Fruit fly (Drosophila melanogaster): ENCODE measurements around the gene for.

Gene for

DNA sequence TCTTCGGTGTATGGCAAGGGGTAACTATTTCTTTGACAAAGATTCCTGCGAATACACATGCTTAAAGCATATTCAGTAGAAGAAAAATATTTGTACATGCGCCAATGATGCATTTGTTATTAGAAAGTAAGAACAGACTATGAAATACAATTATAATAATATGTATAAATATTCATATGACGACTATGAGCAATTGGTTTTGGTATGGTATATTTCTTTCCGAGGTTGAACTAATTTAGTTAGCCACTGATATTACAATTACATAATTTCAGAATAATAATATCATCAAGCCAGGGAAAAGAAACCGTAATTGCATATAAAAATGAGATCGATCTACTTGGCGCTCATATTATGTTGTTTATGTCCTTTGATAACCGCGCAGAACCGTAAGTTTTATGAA, 44.8 kb upstream of the for start, which contains the start of gene CG43145:
Gene CG43145 (plus strand): TSS at position 301 of the 400 bp plus-strand sequence.
- TF ChIP-seq CG5245 (GFP tag; optimal IDR thresholded peaks at IDR 0.05) (no peak), HHEX (GFP tag; optimal IDR thresholded peaks at IDR 0.05) (no peak), D19A (tag; optimal IDR thresholded peaks at IDR 0.05) (no peak), sima (GFP tag; optimal IDR thresholded peaks at IDR 0.05) (no peak), Sox102F (GFP tag; optimal IDR thresholded peaks at IDR 0.05) (no peak), CG13287 (GFP tag; IDR thresholded peaks at IDR 0.05; ENCODE audit: partially characterized antibody) (no peak), knrl (GFP tag; IDR thresholded peaks at IDR 0.05; ENCODE audit: partially characterized antibody) (no peak), fd64A (GFP tag; optimal IDR thresholded peaks at IDR 0.05) (no peak)

dm6 chr2L:3700990-3701389, 44.2 kb upstream of the for start, which contains the start of gene CG42467:
TSS of gene CG42467 (plus strand) at chr2L:3701290.
- TF ChIP-seq Myb (GFP tag; optimal IDR thresholded peaks at IDR 0.05) = no peak
- TF ChIP-seq CG12744 (GFP tag; optimal IDR thresholded peaks at IDR 0.05) = no peak
- no peak for TF ChIP-seq BEAF-32 (GFP tag; optimal IDR thresholded peaks at IDR 0.05)
- TF ChIP-seq gcm (GFP tag; optimal IDR thresholded peaks at IDR 0.05) = no peak
- no peak for TF ChIP-seq CG7556 (GFP tag; optimal IDR thresholded peaks at IDR 0.05)
- no peak for TF ChIP-seq Adf1 (GFP tag; IDR thresholded peaks at IDR 0.05)
- no peak for TF ChIP-seq HmgD (GFP tag; optimal IDR thresholded peaks at IDR 0.05)
- TF ChIP-seq Nf-YC (tag; optimal IDR thresholded peaks at IDR 0.05) = no peak
- no peak for TF ChIP-seq dm (GFP tag; optimal IDR thresholded peaks at IDR 0.05)
- no peak for TF ChIP-seq vfl (GFP tag; optimal IDR thresholded peaks at IDR 0.05)
- TF ChIP-seq Scr (GFP tag; IDR thresholded peaks at IDR 0.05; ENCODE audit: partially characterized antibody) = no peak
- no peak for TF ChIP-seq Ets97D (GFP tag; optimal IDR thresholded peaks at IDR 0.05)
- TF ChIP-seq CG9932 (GFP tag; IDR thresholded peaks at IDR 0.05) = no peak
- TF ChIP-seq CG7839 (tag; optimal IDR thresholded peaks at IDR 0.05) = no peak
- no peak for TF ChIP-seq CG11695 (GFP tag; IDR thresholded peaks at IDR 0.05)
- TF ChIP-seq CG2712 (tag; optimal IDR thresholded peaks at IDR 0.05) = no peak
- no peak for TF ChIP-seq Max (GFP tag; optimal IDR thresholded peaks at IDR 0.05)
- TF ChIP-seq yki (optimal IDR thresholded peaks at IDR 0.05) = no peak

DNA sequence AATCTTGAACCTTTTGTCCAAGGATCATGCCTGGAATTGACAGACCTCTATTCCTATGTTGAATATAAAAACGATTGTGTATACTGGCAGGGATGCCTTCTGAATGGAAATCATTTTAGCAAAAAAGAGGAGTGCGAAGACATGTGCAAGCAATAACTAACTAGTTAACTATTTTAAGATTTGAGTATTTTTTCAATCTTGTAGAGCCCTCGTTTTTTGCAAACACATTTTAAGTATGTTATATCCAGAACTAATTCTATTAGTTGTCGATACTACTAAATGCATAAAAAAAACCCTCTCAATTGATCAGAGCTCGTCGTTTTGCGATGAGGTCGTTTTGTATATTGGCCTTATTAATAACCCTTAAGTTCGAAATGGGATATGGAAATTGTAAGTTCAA, 43.6 kb upstream of the for start, which contains the start of gene Sfp24C1:
Gene Sfp24C1 (plus strand): TSS at position 301 of the 400 bp plus-strand sequence.
- TF ChIP-seq CG8765 (GFP tag; IDR thresholded peaks at IDR 0.05) = no peak
- no peak for TF ChIP-seq nmo (GFP tag; optimal IDR thresholded peaks at IDR 0.05)
- no peak for TF ChIP-seq tna (GFP tag; IDR thresholded peaks at IDR 0.05; ENCODE audit: partially characterized antibody)
- TF ChIP-seq GATAe (GFP tag; conservative IDR thresholded peaks at IDR 0.05) = no peak
- no peak for TF ChIP-seq Nf-YC (tag; optimal IDR thresholded peaks at IDR 0.05)
- TF ChIP-seq Dbx (GFP tag; IDR thresholded peaks at IDR 0.05) = no peak
- TF ChIP-seq CG1832 (GFP tag; optimal IDR thresholded peaks at IDR 0.05) = no peak
- no peak for TF ChIP-seq Camta (GFP tag; optimal IDR thresholded peaks at IDR 0.05)
- no peak for TF ChIP-seq CG10209 (GFP tag; optimal IDR thresholded peaks at IDR 0.05)
- no peak for TF ChIP-seq CG32532 (GFP tag; IDR thresholded peaks at IDR 0.05)
- TF ChIP-seq tup (GFP tag; optimal IDR thresholded peaks at IDR 0.05) = no peak
- TF ChIP-seq Atf3 (GFP tag; optimal IDR thresholded peaks at IDR 0.05) = no peak
- TF ChIP-seq CG7839 (tag; optimal IDR thresholded peaks at IDR 0.05) = no peak

DNA sequence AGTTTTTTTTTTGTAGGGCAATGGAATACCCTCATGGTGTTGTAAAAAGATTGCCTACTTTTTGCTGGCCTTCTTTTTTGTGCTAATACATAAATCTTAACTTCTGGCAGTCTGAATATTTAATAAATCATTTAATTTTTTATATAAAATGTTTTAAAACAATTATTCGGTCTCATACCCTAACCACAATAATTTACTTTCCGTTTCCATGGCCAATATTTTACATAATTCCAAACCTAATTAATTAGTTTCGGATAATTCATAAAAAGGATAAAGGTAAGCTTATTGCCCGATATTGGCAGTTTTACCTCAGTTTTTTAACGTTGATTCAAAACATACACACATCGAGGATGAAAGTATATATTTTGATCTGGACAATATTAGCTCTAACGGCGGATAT, 43.1 kb upstream of the for start, which contains the start of gene CG42465:
Gene CG42465 (plus strand): TSS at position 301 of the 400 bp plus-strand sequence.
- TF ChIP-seq dpn (GFP tag; optimal IDR thresholded peaks at IDR 0.05) (no peak), CG3847 (GFP tag; IDR thresholded peaks at IDR 0.05) (no peak), ind (GFP tag; optimal IDR thresholded peaks at IDR 0.05) (no peak), HHEX (GFP tag; optimal IDR thresholded peaks at IDR 0.05) (no peak), Sry-β (GFP tag; optimal IDR thresholded peaks at IDR 0.05) (no peak), vfl (GFP tag; optimal IDR thresholded peaks at IDR 0.05) (no peak), sna (GFP tag; IDR thresholded peaks at IDR 0.05; ENCODE audit: partially characterized antibody) (no peak), grau (tag; optimal IDR thresholded peaks at IDR 0.05) (no peak), Dref (GFP tag; IDR thresholded peaks at IDR 0.05) (no peak), CG31224 (GFP tag; IDR thresholded peaks at IDR 0.05) (no peak), CG2199 (GFP tag; IDR thresholded peaks at IDR 0.05) (no peak), sug (tag; optimal IDR thresholded peaks at IDR 0.05) (no peak), fd96Cb (tag; optimal IDR thresholded peaks at IDR 0.05) (no peak), Hr3 (GFP tag; optimal IDR thresholded peaks at IDR 0.05) (no peak)
